Fruit fly (Drosophila melanogaster): Measurements from ENCODE around the gene Jon66Ci.

DNA sequence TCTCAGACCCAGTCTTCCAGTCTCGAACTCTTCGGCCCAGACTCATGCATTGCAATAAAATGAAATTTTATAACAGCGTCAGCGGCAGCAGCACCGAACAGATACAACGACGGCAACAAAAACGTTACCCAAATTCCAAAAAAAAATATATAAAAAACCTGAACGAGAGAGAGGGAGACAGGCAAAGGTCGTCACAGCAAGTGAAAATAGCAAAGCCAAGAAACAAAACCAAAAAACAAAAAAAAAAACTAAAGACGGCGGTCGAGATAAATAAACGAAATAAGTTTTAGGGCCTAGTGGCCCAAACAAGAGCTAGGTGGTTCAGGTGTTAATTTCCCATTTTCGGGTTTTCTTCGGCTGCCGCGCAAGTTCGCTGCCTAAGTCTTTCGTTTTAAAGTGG is 17.2 kb upstream of the Jon66Ci start:
- no peak for TF ChIP-seq CG33017 (tag; optimal IDR thresholded peaks at IDR 0.05)
- no peak for TF ChIP-seq Clk (GFP tag; optimal IDR thresholded peaks at IDR 0.05)
- TF ChIP-seq toe (GFP tag; optimal IDR thresholded peaks at IDR 0.05): no peak
- no peak for TF ChIP-seq cic (GFP tag; optimal IDR thresholded peaks at IDR 0.05)
